Worm (Caenorhabditis elegans): ENCODE measurements around the gene W10G11.3.

The W10G11.3 gene

ce11 chrII:3555281-3555680, 7.0 kb downstream of the W10G11.3 start (continued):
- no peak for TF ChIP-seq mef-2 (tag; optimal IDR thresholded peaks at IDR 0.05)
- no peak for TF ChIP-seq rnt-1 (tag; optimal IDR thresholded peaks at IDR 0.05)
- TF ChIP-seq lir-3 (tag; optimal IDR thresholded peaks at IDR 0.05; ENCODE audit: poor library complexity) = no peak
- no peak for TF ChIP-seq ztf-11 (tag; optimal IDR thresholded peaks at IDR 0.05)
- no peak for TF ChIP-seq unc-86 (tag; optimal IDR thresholded peaks at IDR 0.05)
- TF ChIP-seq lin-13 (GFP tag; optimal IDR thresholded peaks at IDR 0.05) = peak; percentile 0
- no peak for TF ChIP-seq fos-1 (tag; optimal IDR thresholded peaks at IDR 0.05)
- no peak for TF ChIP-seq F16B12.6 (tag; optimal IDR thresholded peaks at IDR 0.05)
- no peak for TF ChIP-seq nhr-84 (tag; optimal IDR thresholded peaks at IDR 0.05)
- peak; percentile 67 for TF ChIP-seq blmp-1 (tag; optimal IDR thresholded peaks at IDR 0.05)
- TF ChIP-seq hlh-4 (tag; optimal IDR thresholded peaks at IDR 0.05) = no peak
- TF ChIP-seq mab-9 (GFP tag; IDR thresholded peaks at IDR 0.05) = no peak
- no peak for TF ChIP-seq sox-4 (tag; optimal IDR thresholded peaks at IDR 0.05)
- TF ChIP-seq C04F5.9 (tag; optimal IDR thresholded peaks at IDR 0.05) = no peak
- no peak for TF ChIP-seq nhr-71 (tag; optimal IDR thresholded peaks at IDR 0.05)
- no peak for TF ChIP-seq fkh-10 (GFP tag; optimal IDR thresholded peaks at IDR 0.05)
- TF ChIP-seq pax-3 (tag; optimal IDR thresholded peaks at IDR 0.05) = no peak
- no peak for TF ChIP-seq hlh-17 (GFP tag; optimal IDR thresholded peaks at IDR 0.05; ENCODE audit: borderline replicate concordance)
- TF ChIP-seq lsy-2 (tag; optimal IDR thresholded peaks at IDR 0.05) = no peak

- TF ChIP-seq efl-1 (optimal IDR thresholded peaks at IDR 0.05) = no peak
- TF ChIP-seq efl-1 (GFP tag; optimal IDR thresholded peaks at IDR 0.05 in 1 of 2) = peak in 1 of 2 experiments; percentile 64
- TF ChIP-seq nhr-71 (tag; optimal IDR thresholded peaks at IDR 0.05) = no peak
Measured at ce11 chrII:3554673-3555072, 7.6 kb downstream of the W10G11.3 start.

- TF ChIP-seq zip-4 (GFP tag; optimal IDR thresholded peaks at IDR 0.05) (peak; percentile 69), unc-30 (tag; optimal IDR thresholded peaks at IDR 0.05) (no peak), mab-9 (GFP tag; IDR thresholded peaks at IDR 0.05) (peak; percentile 50; the same call in 1 of the 2 replicates), tbx-2 (tag; optimal IDR thresholded peaks at IDR 0.05) (peak; percentile 82), lin-13 (GFP tag; optimal IDR thresholded peaks at IDR 0.05) (peak; percentile 29), ceh-90 (tag; optimal IDR thresholded peaks at IDR 0.05) (peak; percentile 62), nhr-19 (GFP tag; conservative IDR thresholded peaks at IDR 0.05) (peak; percentile 61), mef-2 (tag; optimal IDR thresholded peaks at IDR 0.05) (no peak), nhr-11 (tag; optimal IDR thresholded peaks at IDR 0.05) (no peak), egl-27 (tag; optimal IDR thresholded peaks at IDR 0.05) (no peak), Y116A8C.19 (tag; optimal IDR thresholded peaks at IDR 0.05; ENCODE audit: borderline replicate concordance) (no peak), ces-1 (GFP tag; optimal IDR thresholded peaks at IDR 0.05) (no peak), C16A3.4 (tag; optimal IDR thresholded peaks at IDR 0.05) (peak; percentile 24), nhr-90 (tag; optimal IDR thresholded peaks at IDR 0.05; ENCODE audit: poor library complexity) (peak; percentile 73), nhr-85 (tag) (peak; percentile 87), nhr-71 (tag; optimal IDR thresholded peaks at IDR 0.05) (peak; percentile 86), C34B4.2 (tag; optimal IDR thresholded peaks at IDR 0.05) (no peak), pag-3 (tag; optimal IDR thresholded peaks at IDR 0.05; ENCODE audit: borderline replicate concordance, insufficient read depth) (no peak), swsn-7 (tag; optimal IDR thresholded peaks at IDR 0.05) (peak; percentile 81), lsy-2 (tag; optimal IDR thresholded peaks at IDR 0.05) (peak; percentile 75 to 77), lin-15B (tag; optimal IDR thresholded peaks at IDR 0.05) (peak; percentile 28), nhr-76 (tag; optimal IDR thresholded peaks at IDR 0.05) (no peak), nhr-12 (tag; optimal IDR thresholded peaks at IDR 0.05) (no peak), jun-1 (tag; optimal IDR thresholded peaks at IDR 0.05) (peak; percentile 30), aly-2 (tag; optimal IDR thresholded peaks at IDR 0.05) (peak; percentile 20), nhr-20 (tag; optimal IDR thresholded peaks at IDR 0.05) (peak; percentile 80), unc-62 (GFP tag; optimal IDR thresholded peaks at IDR 0.05) (no peak), unc-86 (tag; optimal IDR thresholded peaks at IDR 0.05) (peak; percentile 56), skn-1 (tag; optimal IDR thresholded peaks at IDR 0.05) (no peak), ets-5 (GFP tag; IDR thresholded peaks at IDR 0.05) (no peak), snpc-4 (tag; optimal IDR thresholded peaks at IDR 0.05) (peak; percentile 31), hlh-17 (GFP tag; optimal IDR thresholded peaks at IDR 0.05; ENCODE audit: borderline replicate concordance) (no peak), unc-98 (GFP tag; IDR thresholded peaks at IDR 0.05) (no peak), mep-1 (tag; optimal IDR thresholded peaks at IDR 0.05) (peak; percentile 53), F16B12.6 (tag; optimal IDR thresholded peaks at IDR 0.05) (peak; percentile 83), hpl-2 (GFP tag; optimal IDR thresholded peaks at IDR 0.05) (no peak)
Measured at ce11 chrII:3553453-3553852, 8.9 kb downstream of the W10G11.3 start, which contains the start of gene dnc-3. TSS of gene dnc-3 (plus strand) at chrII:3553724.

Measured in whole organism, L1 larva.